Fruit fly (Drosophila melanogaster) whole organism, embryonic: ENCODE measurements around the gene CG15725.

Source experiments
- Abd-B ChIP-seq: fragments of 200-800 bp; sonication (Bioruptor generic); optimal IDR thresholded peaks from 2 replicates; lab custom pipeline; 2018; ENCODE audit warnings: missing biosample characterization, mild to moderate bottlenecking, missing genetic modification characterization, moderate library complexity
- Ada2b ChIP-seq: fragments of 200-800 bp; sonication (Bioruptor generic); IDR thresholded peaks from 2 replicates; pipeline ENCODE4 v1.3.6; 2022; ENCODE audit warnings: missing biosample characterization, missing genetic modification characterization
- Aef1 ChIP-seq: fragments of 200-800 bp; sonication (Bioruptor generic); IDR thresholded peaks from 3 replicates; pipeline ENCODE4 v1.3.6; 2022; ENCODE audit warnings: missing biosample characterization, missing genetic modification characterization
- Atf3 ChIP-seq: fragments of 200-800 bp; sonication (Bioruptor generic); optimal IDR thresholded peaks from 3 replicates; lab custom pipeline; 2016; ENCODE audit warnings: missing biosample characterization, missing genetic modification characterization
- C15 ChIP-seq: fragments of 200-800 bp; sonication (Bioruptor generic); IDR thresholded peaks from 3 replicates; pipeline ENCODE4 v1.3.6; 2022; ENCODE audit warnings: missing biosample characterization, missing genetic modification characterization
- CG11560 ChIP-seq: fragments of 200-800 bp; sonication (Bioruptor generic); IDR thresholded peaks from 3 replicates; pipeline ENCODE4 v1.3.6; 2022; ENCODE audit warnings: missing biosample characterization, missing genetic modification characterization
- CG12071 ChIP-seq: fragments of 200-800 bp; sonication (Bioruptor generic); optimal IDR thresholded peaks from 3 replicates; lab custom pipeline; 2018; ENCODE audit warnings: missing biosample characterization, mild to moderate bottlenecking, missing genetic modification characterization
- CG12155 ChIP-seq: fragments of 200-800 bp; sonication (Bioruptor generic); optimal IDR thresholded peaks from 3 replicates; lab custom pipeline; 2016; ENCODE audit warnings: missing biosample characterization, missing genetic modification characterization
- CG13424 ChIP-seq: fragments of 200-800 bp; sonication (Bioruptor generic); optimal IDR thresholded peaks from 2 replicates; lab custom pipeline; 2019; ENCODE audit warnings: missing biosample characterization, mild to moderate bottlenecking, missing genetic modification characterization, moderate library complexity
- CG13775 ChIP-seq: fragments of 200-800 bp; sonication (Bioruptor generic); optimal IDR thresholded peaks from 3 replicates; lab custom pipeline; 2017; ENCODE audit warnings: missing biosample characterization, mild to moderate bottlenecking, missing genetic modification characterization
- CG15514 ChIP-seq: fragments of 200-800 bp; sonication (Bioruptor generic); optimal IDR thresholded peaks from 3 replicates; lab custom pipeline; 2017; ENCODE audit warnings: missing biosample characterization, missing genetic modification characterization, mild to moderate bottlenecking, moderate library complexity, missing genetic modification reagents
- CG17359 ChIP-seq: fragments of 200-800 bp; sonication (Bioruptor generic); optimal IDR thresholded peaks from 3 replicates; lab custom pipeline; 2018; ENCODE audit warnings: missing biosample characterization, mild to moderate bottlenecking, missing genetic modification characterization, moderate library complexity
- CG18011 ChIP-seq: fragments of 200-800 bp; sonication (Bioruptor generic); optimal IDR thresholded peaks from 2 replicates; lab custom pipeline; 2017; ENCODE audit warnings: missing biosample characterization, missing genetic modification characterization, mild to moderate bottlenecking, moderate library complexity, missing genotype
- CG18619 ChIP-seq: fragments of 200-800 bp; sonication (Bioruptor generic); optimal IDR thresholded peaks from 3 replicates; lab custom pipeline; 2017; ENCODE audit warnings: missing biosample characterization, mild to moderate bottlenecking, missing genetic modification characterization
- CG2202 ChIP-seq: fragments of 200-800 bp; sonication (Bioruptor generic); optimal IDR thresholded peaks from 2 replicates; lab custom pipeline; 2018; ENCODE audit warnings: missing biosample characterization, mild to moderate bottlenecking, missing genetic modification characterization
- CG2678 ChIP-seq: fragments of 200-800 bp; sonication (Bioruptor generic); optimal IDR thresholded peaks from 3 replicates; lab custom pipeline; 2019; ENCODE audit warnings: missing biosample characterization, mild to moderate bottlenecking, missing genetic modification characterization, moderate library complexity
- CG3847 ChIP-seq: fragments of 200-800 bp; sonication (Bioruptor generic); IDR thresholded peaks from 2 replicates; pipeline ENCODE4 v1.3.6; 2022; ENCODE audit warnings: missing biosample characterization, missing genetic modification characterization
- CG4328 ChIP-seq: fragments of 200-800 bp; sonication (Bioruptor generic); optimal IDR thresholded peaks from 3 replicates; lab custom pipeline; 2017; ENCODE audit warnings: missing biosample characterization, missing genetic modification reagents, missing genetic modification characterization
- CG7556 ChIP-seq: fragments of 200-800 bp; sonication (Bioruptor generic); optimal IDR thresholded peaks from 2 replicates; lab custom pipeline; 2017; ENCODE audit warnings: missing biosample characterization, mild to moderate bottlenecking, missing genetic modification characterization
- CG7928 ChIP-seq: fragments of 200-800 bp; sonication (Bioruptor generic); optimal IDR thresholded peaks from 2 replicates; lab custom pipeline; 2017; ENCODE audit warnings: missing biosample characterization, mild to moderate bottlenecking, missing genetic modification characterization
- Dp ChIP-seq: fragments of 200-800 bp; sonication (Bioruptor generic); optimal IDR thresholded peaks from 2 replicates; lab custom pipeline; 2018; ENCODE audit warnings: missing biosample characterization, mild to moderate bottlenecking, missing genetic modification characterization, moderate library complexity
- Ets65A ChIP-seq: fragments of 200-800 bp; sonication (Bioruptor generic); peaks from one replicate; lab custom pipeline; 2016; ENCODE audit warnings: missing biosample characterization, missing genetic modification characterization
- Kr ChIP-seq: fragments of 200-800 bp; sonication (Bioruptor generic); optimal IDR thresholded peaks from 2 replicates; lab custom pipeline; 2017; ENCODE audit warnings: missing biosample characterization, mild to moderate bottlenecking, missing genetic modification characterization
- MBD-R2 ChIP-seq: fragments of 200-800 bp; sonication (Bioruptor generic); IDR thresholded peaks from 2 replicates; pipeline ENCODE4 v1.3.6; 2022; ENCODE audit warnings: missing biosample characterization, missing genetic modification characterization
- NC2β ChIP-seq: fragments of 200-800 bp; sonication (Bioruptor generic); optimal IDR thresholded peaks from 2 replicates; lab custom pipeline; 2016; ENCODE audit warnings: missing biosample characterization, missing genetic modification characterization
- Opbp ChIP-seq: fragments of 200-800 bp; sonication (Bioruptor generic); IDR thresholded peaks from 3 replicates; pipeline ENCODE4 v1.3.6; 2022; ENCODE audit warnings: missing biosample characterization, missing genetic modification characterization; ENCODE audit not compliant: partially characterized antibody
- Scr ChIP-seq: fragments of 200-800 bp; sonication (Bioruptor generic); IDR thresholded peaks from 2 replicates; pipeline ENCODE4 v1.3.6; 2022; ENCODE audit warnings: missing biosample characterization, missing genetic modification characterization; ENCODE audit not compliant: partially characterized antibody
- Trl ChIP-seq, 3 experiments: fragments of >200 bp in 2 of 3; fragments of 200-800 bp in 1 of 3; sonication (Bioruptor generic) in 1 of 3; optimal IDR thresholded peaks; 2 replicates in 1 of 3; 3 replicates in 2 of 3; lab custom pipeline; 2016 to 2017; ENCODE audit warnings: missing biosample characterization in 1 of 3, missing genetic modification characterization in 1 of 3
- az2 ChIP-seq: fragments of 200-800 bp; sonication (Bioruptor generic); optimal IDR thresholded peaks from 3 replicates; lab custom pipeline; 2016; ENCODE audit warnings: missing biosample characterization, missing genetic modification characterization
- chm ChIP-seq: fragments of 200-800 bp; sonication (Bioruptor generic); IDR thresholded peaks from 2 replicates; pipeline ENCODE4 v1.3.6; 2022; ENCODE audit warnings: missing biosample characterization, missing genetic modification characterization
- crol ChIP-seq: fragments of 200-800 bp; sonication (Bioruptor generic); IDR thresholded peaks from 2 replicates; pipeline ENCODE4 v1.3.6; 2022; ENCODE audit warnings: missing biosample characterization, missing genetic modification characterization
- danr ChIP-seq: fragments of 200-800 bp; sonication (Bioruptor generic); IDR thresholded peaks from 2 replicates; pipeline ENCODE4 v1.3.6; 2022; ENCODE audit warnings: missing biosample characterization, missing genetic modification characterization
- fu2 ChIP-seq: fragments of 200-800 bp; sonication (Bioruptor generic); optimal IDR thresholded peaks from 2 replicates; lab custom pipeline; 2016; ENCODE audit warnings: missing biosample characterization, missing genetic modification characterization
- grn ChIP-seq: fragments of 200-800 bp; sonication (Bioruptor generic); optimal IDR thresholded peaks from 3 replicates; lab custom pipeline; 2017; ENCODE audit warnings: missing biosample characterization, missing genetic modification characterization
- gro ChIP-seq: fragments of 200-800 bp; sonication (Bioruptor generic); optimal IDR thresholded peaks from 2 replicates; lab custom pipeline; 2016; ENCODE audit warnings: missing biosample characterization, missing genetic modification characterization
- hkb ChIP-seq, 2 experiments: fragments of 200-800 bp in 1 of 2; fragments of >200 bp in 1 of 2; sonication (Bioruptor generic) in 1 of 2; IDR thresholded peaks in 1 of 2; optimal IDR thresholded peaks in 1 of 2; 2 replicates each; pipeline versions ENCODE4 v1.3.6 to Lab custom; 2017 to 2022; ENCODE audit warnings: missing biosample characterization in 1 of 2, missing genetic modification characterization in 1 of 2
- jumu ChIP-seq: fragments of 200-800 bp; sonication (Bioruptor generic); optimal IDR thresholded peaks from 3 replicates; lab custom pipeline; 2016; ENCODE audit warnings: missing biosample characterization, missing genetic modification characterization
- ken ChIP-seq: fragments of 200-800 bp; sonication (Bioruptor generic); IDR thresholded peaks from 3 replicates; pipeline ENCODE4 v1.3.6; 2022; ENCODE audit warnings: missing biosample characterization, missing genetic modification characterization
- lilli ChIP-seq: fragments of 200-800 bp; sonication (Bioruptor generic); optimal IDR thresholded peaks from 3 replicates; lab custom pipeline; 2016; ENCODE audit warnings: missing biosample characterization, missing genetic modification characterization
- lov ChIP-seq, 2 experiments: fragments of 200-800 bp in 1 of 2; fragments of >200 bp in 1 of 2; sonication (Bioruptor generic) in 1 of 2; IDR thresholded peaks in 1 of 2; optimal IDR thresholded peaks in 1 of 2; 2 replicates in 1 of 2; 3 replicates in 1 of 2; pipeline versions ENCODE4 v1.3.6 to Lab custom; 2017 to 2022; ENCODE audit warnings: missing biosample characterization in 1 of 2, missing genetic modification characterization in 1 of 2
- oc ChIP-seq: fragments of 200-800 bp; sonication (Bioruptor generic); optimal IDR thresholded peaks from 2 replicates; lab custom pipeline; 2018; ENCODE audit warnings: missing biosample characterization, mild to moderate bottlenecking, missing genetic modification characterization, moderate library complexity
- peb ChIP-seq: fragments of 200-800 bp; sonication (Bioruptor generic); IDR thresholded peaks from 2 replicates; pipeline ENCODE4 v1.3.6; 2022; ENCODE audit warnings: missing biosample characterization, missing genetic modification characterization
- phol ChIP-seq: fragments of 200-800 bp; sonication (Bioruptor generic); optimal IDR thresholded peaks from 3 replicates; lab custom pipeline; 2018; ENCODE audit warnings: missing biosample characterization, mild to moderate bottlenecking, missing genetic modification characterization, moderate library complexity
- ranshi ChIP-seq: fragments of 200-800 bp; sonication (Bioruptor generic); IDR thresholded peaks from 2 replicates; pipeline ENCODE4 v1.3.6; 2022; ENCODE audit warnings: missing biosample characterization, missing genetic modification characterization
- sr ChIP-seq: fragments of 200-800 bp; sonication (Bioruptor generic); IDR thresholded peaks from 3 replicates; pipeline ENCODE4 v1.3.6; 2022; ENCODE audit warnings: missing biosample characterization, missing genetic modification characterization
- tin ChIP-seq: fragments of 200-800 bp; sonication (Bioruptor generic); optimal IDR thresholded peaks from 3 replicates; lab custom pipeline; 2016; ENCODE audit warnings: missing biosample characterization, missing genetic modification characterization
- vfl ChIP-seq: fragments of 200-800 bp; sonication (Bioruptor generic); optimal IDR thresholded peaks from 2 replicates; lab custom pipeline; 2016; ENCODE audit warnings: missing biosample characterization, missing genetic modification characterization
- vvl ChIP-seq: fragments of 200-800 bp; sonication (Bioruptor generic); IDR thresholded peaks from 2 replicates; pipeline ENCODE4 v1.3.6; 2022; ENCODE audit warnings: missing biosample characterization, missing genetic modification characterization
- zf30C ChIP-seq: fragments of 200-800 bp; sonication (Bioruptor generic); optimal IDR thresholded peaks from 3 replicates; lab custom pipeline; 2018; ENCODE audit warnings: missing biosample characterization, mild to moderate bottlenecking, missing genetic modification characterization

CG15725 gene

dm6 chrX:12755017-12755563 is 49.4 kb downstream of the CG15725 start (continued):
- TF ChIP-seq oc (tag; lab: Kevin White, UChicago) (no peak), CG2202 (tag; lab: Kevin White, UChicago) (no peak), ken (no peak), chm (GFP tag; lab: Robert Waterston, UW) (no peak), CG2678 (tag; lab: Kevin White, UChicago) (peak; percentile 87), Ets65A (GFP tag; lab: Kevin White, UChicago) (peak; percentile 95), CG18619 (peak; percentile 60), Aef1 (GFP tag; lab: Robert Waterston, UW) (peak; percentile 60), CG17359 (tag; lab: Kevin White, UChicago) (peak; percentile 71), hkb (optimal IDR thresholded peaks at IDR 0.05; lab: Kevin White, UChicago) (no peak), hkb (GFP tag; IDR thresholded peaks at IDR 0.05; lab: Robert Waterston, UW) (peak; percentile 79), lov (optimal IDR thresholded peaks at IDR 0.05; lab: Kevin White, UChicago) (no peak), lov (GFP tag; IDR thresholded peaks at IDR 0.05; lab: Robert Waterston, UW) (no peak), peb (peak; percentile 32; the same call in 1 of the 2 replicates), C15 (GFP tag; lab: Robert Waterston, UW) (0 out of 3 replicates have a peak, but pooled peaks have one; percentile 58), vvl (GFP tag; lab: Robert Waterston, UW) (peak; percentile 81), NC2β (GFP tag; lab: Kevin White, UChicago) (no peak), Trl (optimal IDR thresholded peaks at IDR 0.05; lab: Kevin White, UChicago) (no peak), Trl (GFP tag; optimal IDR thresholded peaks at IDR 0.05; lab: Kevin White, UChicago) (peak; percentile 32), crol (GFP tag; lab: Robert Waterston, UW) (peak; percentile 93), vfl (peak; percentile 40), CG7556 (GFP tag; lab: Kevin White, UChicago) (peak; percentile 70), Ada2b (GFP tag; lab: Robert Waterston, UW) (peak; percentile 78), gro (GFP tag; lab: Kevin White, UChicago) (peak; percentile 47), CG18011 (GFP tag; lab: Kevin White, UChicago) (peak; percentile 33), CG7928 (peak; percentile 21), grn (GFP tag; lab: Kevin White, UChicago) (no peak), jumu (GFP tag; lab: Kevin White, UChicago) (peak; percentile 49), CG12071 (GFP tag; lab: Kevin White, UChicago) (peak; percentile 63), Scr (GFP tag; lab: Robert Waterston, UW) (no peak), CG13775 (GFP tag; lab: Kevin White, UChicago) (peak; percentile 68), Dp (GFP tag; lab: Kevin White, UChicago) (no peak), danr (GFP tag; lab: Robert Waterston, UW) (peak; percentile 77), MBD-R2 (peak; percentile 55; the same call in 1 of the 2 replicates), Opbp (GFP tag; lab: Robert Waterston, UW) (no peak), Kr (GFP tag; lab: Kevin White, UChicago) (peak; percentile 58), CG12155 (GFP tag; lab: Kevin White, UChicago) (peak; percentile 65), zf30C (GFP tag; lab: Kevin White, UChicago) (no peak), CG13424 (tag; lab: Kevin White, UChicago) (peak; percentile 74), CG3847 (GFP tag; lab: Robert Waterston, UW) (peak; percentile 78), tin (GFP tag; lab: Kevin White, UChicago) (peak; percentile 20), sr (no peak), az2 (GFP tag; lab: Kevin White, UChicago) (peak; percentile 27), lilli (GFP tag; lab: Kevin White, UChicago) (peak; percentile 85), CG15514 (GFP tag; lab: Kevin White, UChicago) (peak; percentile 52), CG4328 (GFP tag; lab: Kevin White, UChicago) (peak; percentile 66), fu2 (GFP tag; lab: Kevin White, UChicago) (peak; percentile 36), phol (tag; lab: Kevin White, UChicago) (peak; percentile 57), Abd-B (peak; percentile 61), Atf3 (GFP tag; lab: Kevin White, UChicago) (peak; percentile 1), CG11560 (tag; lab: Robert Waterston, UW) (peak; percentile 67; the same call in 2 of the 3 replicates), ranshi (GFP tag; lab: Robert Waterston, UW) (peak; percentile 71)
